Fruit fly (Drosophila melanogaster) whole organism, embryonic: ENCODE data around the gene Prim1.

Experiments used
- Abd-B ChIP-seq: fragments of 200-800 bp; sonication (Bioruptor generic); optimal IDR thresholded peaks from 2 replicates; lab custom pipeline; 2018; ENCODE audit warnings: missing biosample characterization, mild to moderate bottlenecking, missing genetic modification characterization, moderate library complexity
- Awh ChIP-seq: fragments of 200-800 bp; sonication (Bioruptor generic); IDR thresholded peaks from 2 replicates; pipeline ENCODE4, ENCODE4 v1.3.6; 2022; ENCODE audit warnings: missing biosample characterization, missing genetic modification characterization
- Bdp1 ChIP-seq: fragments of 200-800 bp; sonication (Bioruptor generic); optimal IDR thresholded peaks from 3 replicates; lab custom pipeline; 2016; ENCODE audit warnings: missing biosample characterization, missing genetic modification characterization
- Bteb2 ChIP-seq: fragments of 200-800 bp; sonication (Bioruptor generic); optimal IDR thresholded peaks from 2 replicates; lab custom pipeline; 2016; ENCODE audit warnings: missing biosample characterization, missing genetic modification characterization
- CG10209 ChIP-seq: fragments of 200-800 bp; sonication (Bioruptor generic); optimal IDR thresholded peaks from 3 replicates; lab custom pipeline; 2017; ENCODE audit warnings: missing biosample characterization, mild to moderate bottlenecking, missing genetic modification characterization, missing genetic modification reagents
- CG1024 ChIP-seq: fragments of 200-800 bp; sonication (Bioruptor generic); IDR thresholded peaks from 2 replicates; pipeline ENCODE4 v1.3.6; 2022; ENCODE audit warnings: missing biosample characterization, missing genetic modification characterization
- CG10366 ChIP-seq: fragments of 200-800 bp; sonication (Bioruptor generic); IDR thresholded peaks from 2 replicates; pipeline ENCODE4 v1.3.6; 2022; ENCODE audit warnings: missing biosample characterization, missing genetic modification characterization
- CG11085 ChIP-seq: fragments of 200-800 bp; sonication (Bioruptor generic); IDR thresholded peaks from 2 replicates; pipeline ENCODE4 v1.3.6; 2022; ENCODE audit warnings: missing biosample characterization, missing genetic modification characterization
- CG12391 ChIP-seq: fragments of 200-800 bp; sonication (Bioruptor generic); optimal IDR thresholded peaks from 3 replicates; lab custom pipeline; 2018; ENCODE audit warnings: missing biosample characterization, mild to moderate bottlenecking, missing genetic modification characterization, moderate library complexity
- CG15269 ChIP-seq: fragments of 200-800 bp; sonication (Bioruptor generic); optimal IDR thresholded peaks from 2 replicates; lab custom pipeline; 2018; ENCODE audit warnings: missing biosample characterization, mild to moderate bottlenecking, missing genetic modification characterization, moderate library complexity
- CG16779 ChIP-seq: fragments of 200-800 bp; sonication (Bioruptor generic); IDR thresholded peaks from 2 replicates; pipeline ENCODE4 v1.3.6; 2022; ENCODE audit warnings: missing biosample characterization, missing genetic modification characterization
- CG16863 ChIP-seq: fragments of 200-800 bp; sonication (Bioruptor generic); optimal IDR thresholded peaks from 3 replicates; lab custom pipeline; 2016; ENCODE audit warnings: missing biosample characterization, missing genetic modification characterization
- CG17359 ChIP-seq: fragments of 200-800 bp; sonication (Bioruptor generic); optimal IDR thresholded peaks from 3 replicates; lab custom pipeline; 2018; ENCODE audit warnings: missing biosample characterization, mild to moderate bottlenecking, missing genetic modification characterization, moderate library complexity
- CG18262 ChIP-seq: fragments of 200-800 bp; optimal IDR thresholded peaks from 3 replicates; lab custom pipeline; 2019; ENCODE audit warnings: missing biosample characterization, mild to moderate bottlenecking, missing genetic modification characterization, moderate library complexity
- CG18619 ChIP-seq: fragments of 200-800 bp; sonication (Bioruptor generic); optimal IDR thresholded peaks from 3 replicates; lab custom pipeline; 2017; ENCODE audit warnings: missing biosample characterization, mild to moderate bottlenecking, missing genetic modification characterization
- CG2199 ChIP-seq: fragments of 200-800 bp; sonication (Bioruptor generic); IDR thresholded peaks from 3 replicates; pipeline ENCODE4 v1.3.6; 2022; ENCODE audit warnings: missing biosample characterization, missing genetic modification characterization
- CG3065 ChIP-seq: fragments of 200-800 bp; sonication (Bioruptor generic); optimal IDR thresholded peaks from 2 replicates; lab custom pipeline; 2016; ENCODE audit warnings: missing biosample characterization, missing genetic modification characterization
- CG31365 ChIP-seq: fragments of 200-800 bp; sonication (Bioruptor generic); optimal IDR thresholded peaks from 2 replicates; lab custom pipeline; 2018; ENCODE audit warnings: missing biosample characterization, mild to moderate bottlenecking, missing genetic modification characterization
- CG31441 ChIP-seq: fragments of 200-800 bp; sonication (Bioruptor generic); IDR thresholded peaks from 2 replicates; pipeline ENCODE4 v1.3.6; 2022; ENCODE audit warnings: missing biosample characterization, missing genetic modification characterization
- CG32532 ChIP-seq: fragments of 200-800 bp; sonication (Bioruptor generic); IDR thresholded peaks from 2 replicates; pipeline ENCODE4 v1.3.6; 2022; ENCODE audit warnings: missing biosample characterization, missing genetic modification characterization
- CG3726 ChIP-seq: fragments of 200-800 bp; sonication (Bioruptor generic); IDR thresholded peaks from 3 replicates; pipeline ENCODE4, ENCODE4 v1.3.6; 2022; ENCODE audit warnings: missing biosample characterization, missing genetic modification characterization
- CG4617 ChIP-seq: fragments of 200-800 bp; sonication (Bioruptor generic); optimal IDR thresholded peaks from 3 replicates; lab custom pipeline; 2016; ENCODE audit warnings: missing biosample characterization, missing genetic modification characterization, borderline replicate concordance
- CG7372 ChIP-seq: fragments of 200-800 bp; sonication (Bioruptor generic); IDR thresholded peaks from 2 replicates; pipeline ENCODE4 v1.3.6; 2022; ENCODE audit warnings: missing biosample characterization, missing genetic modification characterization
- CG7928 ChIP-seq: fragments of 200-800 bp; sonication (Bioruptor generic); optimal IDR thresholded peaks from 2 replicates; lab custom pipeline; 2017; ENCODE audit warnings: missing biosample characterization, mild to moderate bottlenecking, missing genetic modification characterization
- CG8281 ChIP-seq: fragments of 200-800 bp; sonication (Bioruptor generic); optimal IDR thresholded peaks from 2 replicates; lab custom pipeline; 2018; ENCODE audit warnings: missing biosample characterization, mild to moderate bottlenecking, missing genetic modification characterization, moderate library complexity
- CG9727 ChIP-seq: fragments of 200-800 bp; sonication (Bioruptor generic); optimal IDR thresholded peaks from 3 replicates; lab custom pipeline; 2017; ENCODE audit warnings: missing biosample characterization, mild to moderate bottlenecking, missing genetic modification characterization
- D19A ChIP-seq: fragments of 200-800 bp; optimal IDR thresholded peaks from 3 replicates; lab custom pipeline; 2019; ENCODE audit warnings: missing biosample characterization, mild to moderate bottlenecking, missing genetic modification characterization, moderate library complexity
- Dip3 ChIP-seq: fragments of 200-800 bp; sonication (Bioruptor generic); optimal IDR thresholded peaks from 3 replicates; lab custom pipeline; 2016; ENCODE audit warnings: missing biosample characterization, missing genetic modification characterization
- Dll ChIP-seq: fragments of 200-800 bp; sonication (Bioruptor generic); IDR thresholded peaks from 4 replicates; pipeline ENCODE4 v1.3.6; 2022; ENCODE audit warnings: missing biosample characterization, missing genetic modification characterization; ENCODE audit not compliant: partially characterized antibody
- Doc2 ChIP-seq: fragments of 200-800 bp; sonication (Bioruptor generic); IDR thresholded peaks from 2 replicates; pipeline ENCODE4 v1.3.6; 2022; ENCODE audit warnings: missing biosample characterization, missing genetic modification characterization
- Dref ChIP-seq: fragments of 200-800 bp; sonication (Bioruptor generic); IDR thresholded peaks from 2 replicates; pipeline ENCODE4 v1.3.6; 2022; ENCODE audit warnings: missing biosample characterization, missing genetic modification characterization
- H15 ChIP-seq: fragments of 200-800 bp; sonication (Bioruptor generic); IDR thresholded peaks from 3 replicates; pipeline ENCODE4 v1.3.6; 2022; ENCODE audit warnings: missing biosample characterization, missing genetic modification characterization
- Hr51 ChIP-seq, 2 experiments: fragments of 200-800 bp; sonication (Bioruptor generic); optimal IDR thresholded peaks; 2 replicates in 1 of 2; 3 replicates in 1 of 2; lab custom pipeline; 2016 to 2018; ENCODE audit warnings: missing biosample characterization in 2 of 2, missing genetic modification characterization in 2 of 2, mild to moderate bottlenecking in 1 of 2, moderate library complexity in 1 of 2
- ato ChIP-seq: fragments of 200-800 bp; sonication (Bioruptor generic); IDR thresholded peaks from 2 replicates; pipeline ENCODE4 v1.3.6; 2022; ENCODE audit warnings: missing biosample characterization, missing genetic modification characterization; ENCODE audit not compliant: partially characterized antibody
- bab2 ChIP-seq: fragments of 200-800 bp; sonication (Bioruptor generic); optimal IDR thresholded peaks from 2 replicates; lab custom pipeline; 2016; ENCODE audit warnings: missing biosample characterization, missing genetic modification characterization
- crol ChIP-seq: fragments of 200-800 bp; sonication (Bioruptor generic); IDR thresholded peaks from 2 replicates; pipeline ENCODE4 v1.3.6; 2022; ENCODE audit warnings: missing biosample characterization, missing genetic modification characterization
- da ChIP-seq: fragments of 200-800 bp; sonication (Bioruptor generic); optimal IDR thresholded peaks from 2 replicates; lab custom pipeline; 2016; ENCODE audit warnings: missing biosample characterization, missing genetic modification characterization
- gcm2 ChIP-seq: fragments of 200-800 bp; sonication (Bioruptor generic); optimal IDR thresholded peaks from 2 replicates; lab custom pipeline; 2016; ENCODE audit warnings: missing biosample characterization, missing genetic modification characterization
- gem ChIP-seq: fragments of 200-800 bp; sonication (Bioruptor generic); optimal IDR thresholded peaks from 2 replicates; lab custom pipeline; 2019; ENCODE audit warnings: missing biosample characterization, mild to moderate bottlenecking, missing genetic modification characterization, moderate library complexity
- hbn ChIP-seq: fragments of 200-800 bp; sonication (Bioruptor generic); IDR thresholded peaks from 2 replicates; pipeline ENCODE4 v1.3.6; 2022; ENCODE audit warnings: missing biosample characterization, missing genetic modification characterization; ENCODE audit not compliant: partially characterized antibody
- inv ChIP-seq: fragments of 200-800 bp; sonication (Bioruptor generic); IDR thresholded peaks from 2 replicates; pipeline ENCODE4 v1.3.6; 2022; ENCODE audit warnings: missing biosample characterization, missing genetic modification characterization; ENCODE audit not compliant: partially characterized antibody
- lab ChIP-seq: fragments of 200-800 bp; sonication (Bioruptor generic); optimal IDR thresholded peaks from 3 replicates; lab custom pipeline; 2017; ENCODE audit warnings: missing biosample characterization, missing genetic modification characterization, mild to moderate bottlenecking, moderate library complexity, missing genetic modification reagents
- lov ChIP-seq, 2 experiments: fragments of 200-800 bp in 1 of 2; fragments of >200 bp in 1 of 2; sonication (Bioruptor generic) in 1 of 2; IDR thresholded peaks in 1 of 2; optimal IDR thresholded peaks in 1 of 2; 2 replicates in 1 of 2; 3 replicates in 1 of 2; pipeline versions ENCODE4 v1.3.6 to Lab custom; 2017 to 2022; ENCODE audit warnings: missing biosample characterization in 1 of 2, missing genetic modification characterization in 1 of 2
- repo ChIP-seq: fragments of 200-800 bp; sonication (Bioruptor generic); optimal IDR thresholded peaks from 2 replicates; lab custom pipeline; 2016; ENCODE audit warnings: missing biosample characterization, missing genetic modification characterization
- sima ChIP-seq: fragments of 200-800 bp; sonication (Bioruptor generic); optimal IDR thresholded peaks from 2 replicates; lab custom pipeline; 2016; ENCODE audit warnings: missing biosample characterization, missing genetic modification characterization
- so ChIP-seq: fragments of 200-800 bp; sonication (Bioruptor generic); IDR thresholded peaks from 3 replicates; pipeline ENCODE4 v1.3.6; 2022; ENCODE audit warnings: missing biosample characterization, missing genetic modification characterization
- ssp ChIP-seq: fragments of 200-800 bp; sonication (Bioruptor generic); IDR thresholded peaks from 2 replicates; pipeline ENCODE4 v1.3.6; 2022; ENCODE audit warnings: missing biosample characterization, missing genetic modification characterization
- trem ChIP-seq: fragments of 200-800 bp; optimal IDR thresholded peaks from 3 replicates; lab custom pipeline; 2019; ENCODE audit warnings: missing biosample characterization, mild to moderate bottlenecking, missing genetic modification characterization, moderate library complexity
- usp ChIP-seq: fragments of >200 bp; optimal IDR thresholded peaks from 2 replicates; lab custom pipeline; 2017; ENCODE audit warnings: missing biosample characterization, missing genetic modification characterization

Prim1 gene

dm6 chr3L:8340264-8341095 lies at the start of gene Prim1, which contains the start of gene CG7083 (continued):
- peak; percentile 52 for TF ChIP-seq CG15269 (tag; lab: Kevin White, UChicago)
- TF ChIP-seq usp (GFP tag; lab: Kevin White, UChicago): no peak
- TF ChIP-seq CG3726 (GFP tag; lab: Robert Waterston, UW): no peak
- TF ChIP-seq repo (GFP tag; lab: Kevin White, UChicago): peak; percentile 16
- peak; percentile 50 for TF ChIP-seq Abd-B (GFP tag; lab: Kevin White, UChicago)
- TF ChIP-seq CG32532 (GFP tag; lab: Robert Waterston, UW): peak; percentile 58; the same call in 1 of the 2 replicates
- no peak for TF ChIP-seq sima (GFP tag; lab: Kevin White, UChicago)
- TF ChIP-seq CG31441 (GFP tag; lab: Robert Waterston, UW): no peak; the same call in 1 of the 2 replicates
- no peak for TF ChIP-seq CG16779 (GFP tag; lab: Robert Waterston, UW)
- no peak for TF ChIP-seq Dref
- TF ChIP-seq ssp: no peak
- TF ChIP-seq CG3065 (GFP tag; lab: Kevin White, UChicago): no peak
- no peak for TF ChIP-seq CG7372
- TF ChIP-seq H15 (GFP tag; lab: Robert Waterston, UW): no peak
- TF ChIP-seq lov (optimal IDR thresholded peaks at IDR 0.05; lab: Kevin White, UChicago): no peak
- TF ChIP-seq lov (GFP tag; IDR thresholded peaks at IDR 0.05; lab: Robert Waterston, UW): no peak
- TF ChIP-seq Dll (GFP tag; lab: Robert Waterston, UW): 0 out of 4 replicates have a peak, but pooled peaks have one; percentile 49
- TF ChIP-seq CG16863 (GFP tag; lab: Kevin White, UChicago): peak; percentile 46
- peak; percentile 51 for TF ChIP-seq Bteb2 (GFP tag; lab: Kevin White, UChicago)
- peak; percentile 62 for TF ChIP-seq CG10209
- TF ChIP-seq CG7928 (GFP tag; lab: Kevin White, UChicago): peak; percentile 10
- TF ChIP-seq CG18262 (tag; lab: Kevin White, UChicago): peak; percentile 47
- no peak for TF ChIP-seq crol (GFP tag; lab: Robert Waterston, UW)
- TF ChIP-seq gem (tag; lab: Kevin White, UChicago): peak; percentile 71
- no peak for TF ChIP-seq D19A (tag; lab: Kevin White, UChicago)
- TF ChIP-seq CG4617 (GFP tag; lab: Kevin White, UChicago): peak; percentile 84
- TF ChIP-seq gcm2 (GFP tag; lab: Kevin White, UChicago): no peak
- TF ChIP-seq Hr51 (GFP tag; optimal IDR thresholded peaks at IDR 0.05; lab: Kevin White, UChicago): peak; percentile 57 to 66
- no peak for TF ChIP-seq so (GFP tag; lab: Robert Waterston, UW)
- TF ChIP-seq trem (tag; lab: Kevin White, UChicago): peak; percentile 63
- TF ChIP-seq lab: peak; percentile 67
- peak; percentile 61 for TF ChIP-seq bab2 (GFP tag; lab: Kevin White, UChicago)
- TF ChIP-seq CG8281 (tag; lab: Kevin White, UChicago): no peak
- no peak for TF ChIP-seq CG31365 (tag; lab: Kevin White, UChicago)
- TF ChIP-seq CG12391 (tag; lab: Kevin White, UChicago): peak; percentile 74
- TF ChIP-seq CG9727 (GFP tag; lab: Kevin White, UChicago): peak; percentile 66
- TF ChIP-seq ato (GFP tag; lab: Robert Waterston, UW): no peak
- no peak for TF ChIP-seq Doc2
- TF ChIP-seq Bdp1 (GFP tag; lab: Kevin White, UChicago): peak; percentile 43
- TF ChIP-seq CG11085 (GFP tag; lab: Robert Waterston, UW): no peak
- no peak for TF ChIP-seq hbn (GFP tag; lab: Robert Waterston, UW)
- TF ChIP-seq CG18619 (GFP tag; lab: Kevin White, UChicago): peak; percentile 64
- TF ChIP-seq da (GFP tag; lab: Kevin White, UChicago): peak; percentile 43
- TF ChIP-seq CG10366 (GFP tag; lab: Robert Waterston, UW): peak; percentile 12; the same call in 1 of the 2 replicates
- no peak for TF ChIP-seq CG2199 (GFP tag; lab: Robert Waterston, UW)
- TF ChIP-seq CG17359 (tag; lab: Kevin White, UChicago): peak; percentile 26
- no peak for TF ChIP-seq CG1024
- TF ChIP-seq inv (GFP tag; lab: Robert Waterston, UW): no peak
- TF ChIP-seq Awh (GFP tag; lab: Robert Waterston, UW): no peak
- peak; percentile 22 for TF ChIP-seq Dip3 (GFP tag; lab: Kevin White, UChicago)
